Worm (Caenorhabditis elegans) whole organism, L4 larva: ENCODE measurements around the gene C24D10.49.

Experiments used
- F26F4.8 ChIP-seq: fragments of 200-800 bp; sonication (Bioruptor generic); conservative IDR thresholded peaks from 2 replicates; pipeline ENCODE4 v1.3.6; 2022; ENCODE audit warnings: missing genetic modification characterization, missing compliant biosample characterization
- F37D6.2 ChIP-seq: sonication (generic microtip); optimal IDR thresholded peaks from 2 replicates; lab custom pipeline; 2016; ENCODE audit warnings: mild to moderate bottlenecking, missing genetic modification characterization, missing compliant biosample characterization
- F44E2.7 ChIP-seq: fragments of 200-800 bp; sonication (Bioruptor generic); IDR thresholded peaks from 2 replicates; pipeline ENCODE4 v2.1.2; 2022; ENCODE audit warnings: missing genetic modification characterization, missing compliant biosample characterization
- Y48G9A.11 ChIP-seq: fragments of 200-800 bp; sonication (Bioruptor generic); IDR thresholded peaks from 2 replicates; pipeline ENCODE4 v1.3.6; 2022; ENCODE audit warnings: missing genetic modification reagents, missing genetic modification characterization, missing compliant biosample characterization
- Y75B8A.6 ChIP-seq: fragments of 200-800 bp; sonication (Bioruptor generic); IDR thresholded peaks from 2 replicates; pipeline ENCODE4 v1.3.6; 2022; ENCODE audit warnings: missing genetic modification reagents, missing genetic modification characterization, missing compliant biosample characterization
- ZK337.2 ChIP-seq: fragments of 200-800 bp; sonication (Bioruptor generic); IDR thresholded peaks from 2 replicates; pipeline ENCODE4 v1.3.6; 2022; ENCODE audit warnings: missing genetic modification reagents, missing genetic modification characterization, missing compliant biosample characterization
- aha-1 ChIP-seq: fragments of 150-350 bp; peaks from one replicate; lab custom pipeline; 2014; ENCODE audit warnings: missing biosample characterization, missing genetic modification characterization
- ama-1 ChIP-seq: fragments of 150-350 bp; optimal IDR thresholded peaks from 2 replicates; lab custom pipeline; 2014; ENCODE audit warnings: inconsistent platforms, mixed read lengths
- arid-1 ChIP-seq: fragments of 200-800 bp; sonication (Bioruptor generic); conservative IDR thresholded peaks from 2 replicates; pipeline ENCODE4 v1.3.6; 2022; ENCODE audit warnings: missing genetic modification reagents, missing genetic modification characterization, missing compliant biosample characterization
- ceh-20 ChIP-seq: fragments of 200-800 bp; sonication (Bioruptor generic); IDR thresholded peaks from 2 replicates; pipeline ENCODE4 v1.3.6; 2022; ENCODE audit warnings: missing genetic modification reagents, missing genetic modification characterization, missing compliant biosample characterization
- ceh-44 ChIP-seq: fragments of 200-800 bp; sonication (Bioruptor generic); IDR thresholded peaks from 2 replicates; pipeline ENCODE4 v1.3.6; 2022; ENCODE audit warnings: missing genetic modification reagents, missing genetic modification characterization, missing compliant biosample characterization
- cey-2 ChIP-seq: sonication (generic microtip); optimal IDR thresholded peaks from 3 replicates; lab custom pipeline; 2017; ENCODE audit warnings: missing genetic modification characterization, mild to moderate bottlenecking, missing compliant biosample characterization, antibody characterized with exemption, borderline replicate concordance; ENCODE audit not compliant: insufficient read depth
- ctbp-1 ChIP-seq: fragments of 200-800 bp; sonication (Bioruptor generic); IDR thresholded peaks from 2 replicates; pipeline ENCODE4 v1.3.6; 2022; ENCODE audit warnings: missing genetic modification reagents, missing genetic modification characterization, missing compliant biosample characterization
- dmd-6 ChIP-seq: fragments of 200-800 bp; sonication (Bioruptor generic); IDR thresholded peaks from 2 replicates; pipeline ENCODE4 v1.3.6; 2022; ENCODE audit warnings: missing genetic modification reagents, missing genetic modification characterization, missing compliant biosample characterization
- dve-1 ChIP-seq: sonication (generic microtip); optimal IDR thresholded peaks from 2 replicates; lab custom pipeline; 2017; ENCODE audit warnings: antibody characterized with exemption, mild to moderate bottlenecking, missing genetic modification characterization, missing compliant biosample characterization; ENCODE audit not compliant: insufficient read depth
- egl-27 ChIP-seq: sonication (generic microtip); optimal IDR thresholded peaks from 3 replicates; lab custom pipeline; 2017; ENCODE audit warnings: missing biosample characterization, missing genetic modification reagents, missing genetic modification characterization
- gei-8 ChIP-seq: fragments of 200-800 bp; sonication (Bioruptor generic); optimal IDR thresholded peaks from 2 replicates; lab custom pipeline; 2018; ENCODE audit warnings: mild to moderate bottlenecking, missing genetic modification characterization, missing compliant biosample characterization
- hlh-11 ChIP-seq: fragments of 200-800 bp; sonication (Bioruptor generic); optimal IDR thresholded peaks from 2 replicates; lab custom pipeline; 2018; ENCODE audit warnings: mild to moderate bottlenecking, missing genetic modification characterization, missing compliant biosample characterization
- hlh-30 ChIP-seq: sonication (generic microtip); optimal IDR thresholded peaks from 2 replicates; lab custom pipeline; 2017; ENCODE audit warnings: antibody characterized with exemption, mild to moderate bottlenecking, missing genetic modification characterization, missing compliant biosample characterization; ENCODE audit not compliant: insufficient read depth
- lim-7 ChIP-seq: fragments of 200-800 bp; sonication (Bioruptor generic); IDR thresholded peaks from 2 replicates; pipeline ENCODE4 v1.3.6; 2022; ENCODE audit warnings: missing genetic modification characterization, missing compliant biosample characterization
- lin-15B ChIP-seq: fragments of 150-350 bp; sonication (generic microtip); optimal IDR thresholded peaks from 3 replicates; lab custom pipeline; 2014; ENCODE audit warnings: missing biosample characterization, missing genetic modification characterization
- lin-29 ChIP-seq: fragments of 200-800 bp; sonication (Bioruptor generic); IDR thresholded peaks from 2 replicates; pipeline ENCODE4 v1.3.6; 2022; ENCODE audit warnings: missing genetic modification reagents, missing genetic modification characterization, missing compliant biosample characterization
- lin-38 ChIP-seq: fragments of 200-800 bp; sonication (Bioruptor generic); IDR thresholded peaks from 2 replicates; pipeline ENCODE4 v1.3.6; 2022; ENCODE audit warnings: missing genetic modification reagents, missing genetic modification characterization, missing compliant biosample characterization
- lin-39 ChIP-seq: fragments of 150-350 bp; optimal IDR thresholded peaks from 2 replicates; lab custom pipeline; 2014; ENCODE audit warnings: missing biosample characterization, missing genetic modification reagents, missing genetic modification characterization
- lir-3 ChIP-seq: sonication (generic microtip); optimal IDR thresholded peaks from 2 replicates; lab custom pipeline; 2016; ENCODE audit warnings: mild to moderate bottlenecking, missing genetic modification characterization, missing compliant biosample characterization
- lsy-2 ChIP-seq, 2 experiments: fragments of 150-350 bp in 1 of 2; sonication (generic microtip) in 1 of 2; optimal IDR thresholded peaks; 2 replicates each; lab custom pipeline; 2014 to 2017; ENCODE audit warnings: missing biosample characterization in 2 of 2, missing genetic modification characterization in 2 of 2
- madf-5 ChIP-seq, 2 experiments: fragments of 200-800 bp; sonication (Bioruptor generic); IDR thresholded peaks; 2 replicates each; pipeline ENCODE4 v1.3.6; 2022; ENCODE audit warnings: missing compliant biosample characterization in 2 of 2, missing genetic modification characterization in 2 of 2
- mdl-1 ChIP-seq, 2 experiments: fragments of 150-350 bp in 1 of 2; sonication (generic microtip) in 1 of 2; optimal IDR thresholded peaks; 2 replicates each; lab custom pipeline; 2014 to 2017; ENCODE audit warnings: missing biosample characterization in 2 of 2, missing genetic modification characterization in 2 of 2
- mes-2 ChIP-seq: sonication (generic microtip); optimal IDR thresholded peaks from 2 replicates; lab custom pipeline; 2016; ENCODE audit warnings: missing genotype, mild to moderate bottlenecking, missing genetic modification characterization, missing compliant biosample characterization; ENCODE audit not compliant: poor library complexity, severe bottlenecking
- mxl-2 ChIP-seq: fragments of 200-800 bp; sonication (Bioruptor generic); conservative IDR thresholded peaks from 2 replicates; pipeline ENCODE4 v1.3.6; 2022; ENCODE audit warnings: missing genetic modification reagents, missing genetic modification characterization, missing compliant biosample characterization
- nhr-10 ChIP-seq: fragments of 150-350 bp; optimal IDR thresholded peaks from 2 replicates; lab custom pipeline; 2014; ENCODE audit warnings: missing biosample characterization, missing genetic modification characterization
- nhr-6 ChIP-seq: fragments of 150-350 bp; optimal IDR thresholded peaks from 2 replicates; lab custom pipeline; 2014; ENCODE audit warnings: missing biosample characterization, missing genetic modification characterization
- pha-4 ChIP-seq, 2 experiments: fragments of 150-350 bp in 1 of 2; fragments of 200-800 bp in 1 of 2; sonication (Bioruptor generic) in 1 of 2; IDR thresholded peaks in 1 of 2; optimal IDR thresholded peaks in 1 of 2; 2 replicates each; pipeline versions ENCODE4 v1.3.6 to Lab custom; 2014 to 2022; ENCODE audit warnings: missing genetic modification characterization in 2 of 2, missing genetic modification reagents in 2 of 2, missing biosample characterization in 1 of 2, missing compliant biosample characterization in 1 of 2
- php-3 ChIP-seq: fragments of 200-800 bp; sonication (Bioruptor generic); IDR thresholded peaks from 2 replicates; pipeline ENCODE4 v1.3.6; 2022; ENCODE audit warnings: missing genetic modification reagents, missing genetic modification characterization, missing compliant biosample characterization
- spr-1 ChIP-seq: sonication (generic microtip); optimal IDR thresholded peaks from 2 replicates; lab custom pipeline; 2016; ENCODE audit warnings: mild to moderate bottlenecking, missing genetic modification characterization, missing compliant biosample characterization
- spr-3 ChIP-seq: fragments of 200-800 bp; sonication (Bioruptor generic); optimal IDR thresholded peaks from 2 replicates; lab custom pipeline; 2018; ENCODE audit warnings: mild to moderate bottlenecking, missing genetic modification characterization, missing compliant biosample characterization
- tra-1 ChIP-seq: fragments of 200-800 bp; sonication (Bioruptor generic); IDR thresholded peaks from 2 replicates; pipeline ENCODE4 v1.3.6; 2022; ENCODE audit warnings: missing genetic modification reagents, missing genetic modification characterization, missing compliant biosample characterization
- unc-39 ChIP-seq: sonication (generic microtip); optimal IDR thresholded peaks from 2 replicates; lab custom pipeline; 2017; ENCODE audit warnings: missing biosample characterization, missing genetic modification characterization
- unc-62 ChIP-seq, 3 experiments: fragments of 150-350 bp in 1 of 3; sonication (generic microtip); optimal IDR thresholded peaks in 2 of 3; peaks in 1 of 3; 1 replicate in 1 of 3; 2 replicates in 2 of 3; lab custom pipeline; 2014 to 2017; ENCODE audit warnings: missing biosample characterization in 3 of 3, missing genetic modification characterization in 3 of 3, missing genetic modification reagents in 3 of 3, missing genotype in 1 of 3
- zip-11 ChIP-seq: fragments of 200-800 bp; sonication (Bioruptor generic); IDR thresholded peaks from 2 replicates; pipeline ENCODE4 v1.3.6; 2022; ENCODE audit warnings: missing genetic modification characterization, missing compliant biosample characterization
- zip-2 ChIP-seq: fragments of 150-350 bp; optimal IDR thresholded peaks from 2 replicates; lab custom pipeline; 2014; ENCODE audit warnings: missing biosample characterization, missing genetic modification characterization

The C24D10.49 gene

ce11 chrIV:5131781-5132180 lies 25.3 kb downstream of the C24D10.49 start:
- TF ChIP-seq pha-4 (GFP tag; IDR thresholded peaks at IDR 0.05; lab: Robert Waterston, UW) (no peak), pha-4 (tag; optimal IDR thresholded peaks at IDR 0.05; lab: Kevin White, UChicago) (no peak), lim-7 (GFP tag; lab: Robert Waterston, UW) (no peak), gei-8 (GFP tag; lab: Kevin White, UChicago) (no peak), lsy-2 (tag; optimal IDR thresholded peaks at IDR 0.05; lab: Kevin White, UChicago) (no peak), lir-3 (no peak), cey-2 (tag; lab: Kevin White, UChicago) (no peak), lin-38 (GFP tag; lab: Robert Waterston, UW) (no peak), F44E2.7 (GFP tag; lab: Robert Waterston, UW) (no peak), zip-2 (tag; lab: Kevin White, UChicago) (no peak)

- TF ChIP-seq Y48G9A.11 (GFP tag; lab: Robert Waterston, UW) (no peak), madf-5 (GFP tag; IDR thresholded peaks at IDR 0.05; lab: Robert Waterston, UW) (0 out of 4 replicates have a peak, but pooled peaks of 1 of the 2 experiments have one; percentile 48)
Observed at ce11 chrIV:5121995-5122394, 35.1 kb downstream of the C24D10.49 start, which contains the start of gene tkr-3. tkr-3 (minus strand) TSS chrIV:5122095.

- no peak for TF ChIP-seq unc-62 (GFP tag; optimal IDR thresholded peaks at IDR 0.05 in 1 of 2; lab: Kevin White, UChicago)
- no peak for TF ChIP-seq unc-62 (tag; optimal IDR thresholded peaks at IDR 0.05; lab: Kevin White, UChicago)
- no peak for TF ChIP-seq dve-1 (tag; lab: Kevin White, UChicago)
- no peak for TF ChIP-seq spr-1 (tag; lab: Kevin White, UChicago)
- TF ChIP-seq, all 104 proteins: peak for 0
Observed at ce11 chrIV:5111533-5111932, 45.6 kb downstream of the C24D10.49 start, which contains the start of gene AC7.3. AC7.3 (plus strand) TSS chrIV:5111833.

- TF ChIP-seq tra-1 (GFP tag; lab: Robert Waterston, UW) (no peak), mdl-1 (tag; optimal IDR thresholded peaks at IDR 0.05; lab: Kevin White, UChicago) (peak in 1 of 2 experiments; percentile 42), zip-11 (no peak), ZK337.2 (GFP tag; lab: Robert Waterston, UW) (no peak), dve-1 (tag; lab: Kevin White, UChicago) (no peak), ceh-44 (GFP tag; lab: Robert Waterston, UW) (no peak), gei-8 (GFP tag; lab: Kevin White, UChicago) (no peak), Y75B8A.6 (GFP tag; lab: Robert Waterston, UW) (no peak), aha-1 (peak; percentile 98), arid-1 (GFP tag; lab: Robert Waterston, UW) (no peak), ceh-20 (GFP tag; lab: Robert Waterston, UW) (0 out of 2 replicates have a peak, but pooled peaks have one; percentile 57), unc-62 (GFP tag; optimal IDR thresholded peaks at IDR 0.05 in 1 of 2; lab: Kevin White, UChicago) (peak in 1 of 2 experiments; percentile 9), unc-62 (tag; optimal IDR thresholded peaks at IDR 0.05; lab: Kevin White, UChicago) (no peak), egl-27 (tag; lab: Kevin White, UChicago) (no peak), ama-1 (lab: Kevin White, UChicago) (no peak), mxl-2 (GFP tag; lab: Robert Waterston, UW) (no peak), lin-15B (tag; lab: Kevin White, UChicago) (no peak), F37D6.2 (tag; lab: Kevin White, UChicago) (no peak), hlh-11 (tag; lab: Kevin White, UChicago) (no peak)
- TF ChIP-seq, all 104 proteins: peak for 4
Observed at ce11 chrIV:5110391-5110930, 46.7 kb downstream of the C24D10.49 start.

ce11 chrIV:5109943-5110342 lies 47.2 kb downstream of the C24D10.49 start:
- TF ChIP-seq unc-39 (tag; lab: Kevin White, UChicago) (no peak), lin-29 (GFP tag; lab: Robert Waterston, UW) (no peak), mes-2 (tag; lab: Kevin White, UChicago) (no peak), lsy-2 (tag; optimal IDR thresholded peaks at IDR 0.05; lab: Kevin White, UChicago) (no peak), lin-39 (tag; lab: Kevin White, UChicago) (no peak), nhr-10 (no peak), ctbp-1 (GFP tag; lab: Robert Waterston, UW) (no peak), dmd-6 (no peak), hlh-30 (tag; lab: Kevin White, UChicago) (no peak), php-3 (GFP tag; lab: Robert Waterston, UW) (no peak), nhr-6 (no peak), F44E2.7 (GFP tag; lab: Robert Waterston, UW) (no peak), F26F4.8 (no peak), spr-3 (no peak)
